Fruit fly (Drosophila melanogaster) whole organism, embryonic: ENCODE measurements around the gene mad2.

Experiments
- ATbp ChIP-seq: fragments of 200-800 bp; sonication (Bioruptor generic); optimal IDR thresholded peaks from 2 replicates; lab custom pipeline; 2017; ENCODE audit warnings: missing biosample characterization, mild to moderate bottlenecking, missing genetic modification characterization, missing genetic modification reagents
- Asciz ChIP-seq: fragments of 200-800 bp; sonication (Bioruptor generic); optimal IDR thresholded peaks from 2 replicates; lab custom pipeline; 2017; ENCODE audit warnings: missing biosample characterization, mild to moderate bottlenecking, missing genetic modification characterization, missing genetic modification reagents
- B-H2 ChIP-seq: fragments of 200-800 bp; sonication (Bioruptor generic); optimal IDR thresholded peaks from 2 replicates; lab custom pipeline; 2018; ENCODE audit warnings: missing biosample characterization, mild to moderate bottlenecking, missing genetic modification characterization
- Bteb2 ChIP-seq: fragments of 200-800 bp; sonication (Bioruptor generic); optimal IDR thresholded peaks from 2 replicates; lab custom pipeline; 2016; ENCODE audit warnings: missing biosample characterization, missing genetic modification characterization
- CG10979 ChIP-seq: fragments of 200-800 bp; sonication (Bioruptor generic); optimal IDR thresholded peaks from 2 replicates; lab custom pipeline; 2018; ENCODE audit warnings: missing biosample characterization, mild to moderate bottlenecking, missing genetic modification characterization, moderate library complexity
- CG11560 ChIP-seq: fragments of 200-800 bp; sonication (Bioruptor generic); IDR thresholded peaks from 3 replicates; pipeline ENCODE4 v1.3.6; 2022; ENCODE audit warnings: missing biosample characterization, missing genetic modification characterization
- CG12155 ChIP-seq: fragments of 200-800 bp; sonication (Bioruptor generic); optimal IDR thresholded peaks from 3 replicates; lab custom pipeline; 2016; ENCODE audit warnings: missing biosample characterization, missing genetic modification characterization
- CG13894 ChIP-seq: fragments of 200-800 bp; sonication (Bioruptor generic); optimal IDR thresholded peaks from 3 replicates; lab custom pipeline; 2018; ENCODE audit warnings: missing biosample characterization, mild to moderate bottlenecking, missing genetic modification characterization, moderate library complexity
- CG14050 ChIP-seq: fragments of 200-800 bp; sonication (Bioruptor generic); IDR thresholded peaks from 3 replicates; pipeline ENCODE4 v1.3.6; 2022; ENCODE audit warnings: missing biosample characterization, missing genetic modification characterization
- CG15696 ChIP-seq: fragments of 200-800 bp; sonication (Bioruptor generic); optimal IDR thresholded peaks from 2 replicates; lab custom pipeline; 2019; ENCODE audit warnings: missing biosample characterization, mild to moderate bottlenecking, missing genetic modification characterization, moderate library complexity
- CG17385 ChIP-seq: fragments of 200-800 bp; sonication (Bioruptor generic); optimal IDR thresholded peaks from 3 replicates; lab custom pipeline; 2018; ENCODE audit warnings: missing biosample characterization, mild to moderate bottlenecking, missing genetic modification characterization
- CG30431 ChIP-seq: fragments of 200-800 bp; sonication (Bioruptor generic); optimal IDR thresholded peaks from 2 replicates; lab custom pipeline; 2017; ENCODE audit warnings: missing biosample characterization, missing genetic modification characterization
- CG3065 ChIP-seq: fragments of 200-800 bp; sonication (Bioruptor generic); optimal IDR thresholded peaks from 2 replicates; lab custom pipeline; 2016; ENCODE audit warnings: missing biosample characterization, missing genetic modification characterization
- CG31441 ChIP-seq: fragments of 200-800 bp; sonication (Bioruptor generic); IDR thresholded peaks from 2 replicates; pipeline ENCODE4 v1.3.6; 2022; ENCODE audit warnings: missing biosample characterization, missing genetic modification characterization
- CG6813 ChIP-seq: fragments of 200-800 bp; sonication (Bioruptor generic); optimal IDR thresholded peaks from 2 replicates; lab custom pipeline; 2017; ENCODE audit warnings: missing biosample characterization, missing genetic modification characterization, mild to moderate bottlenecking, moderate library complexity, missing genetic modification reagents
- CG9437 ChIP-seq: fragments of 200-800 bp; sonication (Bioruptor generic); optimal IDR thresholded peaks from 2 replicates; lab custom pipeline; 2018; ENCODE audit warnings: missing biosample characterization, mild to moderate bottlenecking, missing genetic modification characterization
- CG9727 ChIP-seq: fragments of 200-800 bp; sonication (Bioruptor generic); optimal IDR thresholded peaks from 3 replicates; lab custom pipeline; 2017; ENCODE audit warnings: missing biosample characterization, mild to moderate bottlenecking, missing genetic modification characterization
- Elba2 ChIP-seq: fragments of 200-800 bp; sonication (Bioruptor generic); optimal IDR thresholded peaks from 3 replicates; lab custom pipeline; 2016; ENCODE audit warnings: missing biosample characterization, missing genetic modification characterization
- HmgZ ChIP-seq: fragments of 200-800 bp; sonication (Bioruptor generic); optimal IDR thresholded peaks from 2 replicates; lab custom pipeline; 2018; ENCODE audit warnings: missing biosample characterization, mild to moderate bottlenecking, missing genetic modification characterization
- Mrtf ChIP-seq: fragments of 200-800 bp; sonication (Bioruptor generic); IDR thresholded peaks from 3 replicates; pipeline ENCODE4 v1.3.6; 2022; ENCODE audit warnings: missing biosample characterization, missing genetic modification characterization
- Nf-YA ChIP-seq: fragments of 200-800 bp; sonication (Bioruptor generic); IDR thresholded peaks from 2 replicates; pipeline ENCODE4 v1.3.6; 2022; ENCODE audit warnings: missing biosample characterization, missing genetic modification characterization
- Scr ChIP-seq: fragments of 200-800 bp; sonication (Bioruptor generic); IDR thresholded peaks from 2 replicates; pipeline ENCODE4 v1.3.6; 2022; ENCODE audit warnings: missing biosample characterization, missing genetic modification characterization; ENCODE audit not compliant: partially characterized antibody
- bowl ChIP-seq: fragments of 200-800 bp; sonication (Bioruptor generic); IDR thresholded peaks from 2 replicates; pipeline ENCODE4 v1.3.6; 2022; ENCODE audit warnings: missing biosample characterization, missing genetic modification characterization
- caup ChIP-seq: fragments of 200-800 bp; sonication (Bioruptor generic); optimal IDR thresholded peaks from 3 replicates; lab custom pipeline; 2017; ENCODE audit warnings: missing biosample characterization, mild to moderate bottlenecking, missing genetic modification characterization, moderate library complexity; ENCODE audit not compliant: severe bottlenecking
- chinmo ChIP-seq: fragments of 200-800 bp; sonication (Bioruptor generic); IDR thresholded peaks from 4 replicates; pipeline ENCODE4 v1.3.6; 2022; ENCODE audit warnings: missing biosample characterization, missing genetic modification characterization; ENCODE audit not compliant: partially characterized antibody
- ci ChIP-seq: fragments of 200-800 bp; sonication (Bioruptor generic); IDR thresholded peaks from 3 replicates; pipeline ENCODE4 v1.3.6; 2022; ENCODE audit warnings: missing biosample characterization, missing genetic modification characterization
- disco-r ChIP-seq: fragments of 200-800 bp; sonication (Bioruptor generic); optimal IDR thresholded peaks from 2 replicates; lab custom pipeline; 2016; ENCODE audit warnings: missing biosample characterization, missing genetic modification characterization
- dm ChIP-seq: fragments of 200-800 bp; sonication (Bioruptor generic); optimal IDR thresholded peaks from 3 replicates; lab custom pipeline; 2016; ENCODE audit warnings: missing biosample characterization, missing genetic modification characterization
- fd102C ChIP-seq: fragments of 200-800 bp; sonication (Bioruptor generic); optimal IDR thresholded peaks from 2 replicates; lab custom pipeline; 2018; ENCODE audit warnings: missing biosample characterization, mild to moderate bottlenecking, missing genetic modification characterization, moderate library complexity
- gt ChIP-seq: fragments of 200-800 bp; sonication (Bioruptor generic); IDR thresholded peaks from 2 replicates; pipeline ENCODE4 v1.3.6; 2022; ENCODE audit warnings: missing biosample characterization, missing genetic modification characterization
- ham ChIP-seq: fragments of 200-800 bp; sonication (Bioruptor generic); IDR thresholded peaks from 2 replicates; pipeline ENCODE4 v1.3.6; 2022; ENCODE audit warnings: missing biosample characterization, missing genetic modification characterization
- hkb ChIP-seq, 2 experiments: fragments of 200-800 bp in 1 of 2; fragments of >200 bp in 1 of 2; sonication (Bioruptor generic) in 1 of 2; IDR thresholded peaks in 1 of 2; optimal IDR thresholded peaks in 1 of 2; 2 replicates each; pipeline versions ENCODE4 v1.3.6 to Lab custom; 2017 to 2022; ENCODE audit warnings: missing biosample characterization in 1 of 2, missing genetic modification characterization in 1 of 2
- ind ChIP-seq: fragments of 200-800 bp; sonication (Bioruptor generic); optimal IDR thresholded peaks from 3 replicates; lab custom pipeline; 2016; ENCODE audit warnings: missing biosample characterization, missing genetic modification characterization
- jigr1 ChIP-seq: fragments of 200-800 bp; sonication (Bioruptor generic); IDR thresholded peaks from 3 replicates; pipeline ENCODE4 v1.3.6; 2022; ENCODE audit warnings: missing biosample characterization, missing genetic modification characterization
- jing ChIP-seq: fragments of 200-800 bp; sonication (Bioruptor generic); optimal IDR thresholded peaks from 2 replicates; lab custom pipeline; 2018; ENCODE audit warnings: missing biosample characterization, mild to moderate bottlenecking, missing genetic modification characterization
- kay ChIP-seq: fragments of 200-800 bp; sonication (Bioruptor generic); optimal IDR thresholded peaks from 2 replicates; lab custom pipeline; 2016; ENCODE audit warnings: missing biosample characterization, missing genetic modification characterization
- klu ChIP-seq: fragments of 200-800 bp; sonication (Bioruptor generic); IDR thresholded peaks from 2 replicates; pipeline ENCODE4 v1.3.6; 2022; ENCODE audit warnings: missing biosample characterization, missing genetic modification characterization
- nerfin-1 ChIP-seq: fragments of 200-800 bp; sonication (Bioruptor generic); optimal IDR thresholded peaks from 3 replicates; lab custom pipeline; 2019; ENCODE audit warnings: missing biosample characterization, mild to moderate bottlenecking, missing genetic modification characterization, moderate library complexity
- nom ChIP-seq: fragments of 200-800 bp; sonication (Bioruptor generic); optimal IDR thresholded peaks from 2 replicates; lab custom pipeline; 2017; ENCODE audit warnings: missing biosample characterization, missing genetic modification characterization, mild to moderate bottlenecking, moderate library complexity, missing genetic modification reagents
- peb ChIP-seq: fragments of 200-800 bp; sonication (Bioruptor generic); IDR thresholded peaks from 2 replicates; pipeline ENCODE4 v1.3.6; 2022; ENCODE audit warnings: missing biosample characterization, missing genetic modification characterization
- pfk ChIP-seq: fragments of 200-800 bp; sonication (Bioruptor generic); optimal IDR thresholded peaks from 2 replicates; lab custom pipeline; 2018; ENCODE audit warnings: missing biosample characterization, mild to moderate bottlenecking, missing genetic modification characterization, moderate library complexity
- pzg ChIP-seq: fragments of 200-800 bp; sonication (Bioruptor generic); optimal IDR thresholded peaks from 3 replicates; lab custom pipeline; 2018; ENCODE audit warnings: missing biosample characterization, mild to moderate bottlenecking, missing genetic modification characterization, moderate library complexity
- sima ChIP-seq: fragments of 200-800 bp; sonication (Bioruptor generic); optimal IDR thresholded peaks from 2 replicates; lab custom pipeline; 2016; ENCODE audit warnings: missing biosample characterization, missing genetic modification characterization
- sisA ChIP-seq: fragments of 200-800 bp; sonication (Bioruptor generic); IDR thresholded peaks from 2 replicates; pipeline ENCODE4 v1.3.6; 2022; ENCODE audit warnings: missing biosample characterization, missing genetic modification characterization
- sna ChIP-seq: fragments of 200-800 bp; sonication (Bioruptor generic); IDR thresholded peaks from 2 replicates; pipeline ENCODE4 v1.3.6; 2022; ENCODE audit warnings: missing biosample characterization, missing genetic modification characterization; ENCODE audit not compliant: partially characterized antibody
- sr ChIP-seq: fragments of 200-800 bp; sonication (Bioruptor generic); IDR thresholded peaks from 3 replicates; pipeline ENCODE4 v1.3.6; 2022; ENCODE audit warnings: missing biosample characterization, missing genetic modification characterization
- tin ChIP-seq: fragments of 200-800 bp; sonication (Bioruptor generic); optimal IDR thresholded peaks from 3 replicates; lab custom pipeline; 2016; ENCODE audit warnings: missing biosample characterization, missing genetic modification characterization
- tio ChIP-seq: fragments of 200-800 bp; sonication (Bioruptor generic); optimal IDR thresholded peaks from 2 replicates; lab custom pipeline; 2017; ENCODE audit warnings: missing biosample characterization, missing genetic modification characterization, inconsistent platforms
- twi ChIP-seq: fragments of 200-800 bp; optimal IDR thresholded peaks from 2 replicates; lab custom pipeline; 2019; ENCODE audit warnings: missing biosample characterization, mild to moderate bottlenecking, missing genetic modification characterization, moderate library complexity
- vfl ChIP-seq: fragments of 200-800 bp; sonication (Bioruptor generic); optimal IDR thresholded peaks from 2 replicates; lab custom pipeline; 2016; ENCODE audit warnings: missing biosample characterization, missing genetic modification characterization
- wor ChIP-seq: fragments of 200-800 bp; sonication (Bioruptor generic); IDR thresholded peaks from 2 replicates; pipeline ENCODE4 v1.3.6; 2022; ENCODE audit warnings: missing biosample characterization, missing genetic modification characterization
- yki ChIP-seq: fragments of >200 bp; optimal IDR thresholded peaks from 3 replicates; lab custom pipeline; 2018

mad2 gene

dm6 chr3L:5813016-5813415 is at the start of gene mad2 (continued):
- TF ChIP-seq caup: no peak
- no peak for TF ChIP-seq yki
- no peak for TF ChIP-seq CG10979 (tag; lab: Kevin White, UChicago)
- peak; percentile 85; the same call in 2 of the 3 replicates for TF ChIP-seq CG11560 (tag; lab: Robert Waterston, UW)
- no peak for TF ChIP-seq wor (GFP tag; lab: Robert Waterston, UW)
- no peak for TF ChIP-seq tio (GFP tag; lab: Kevin White, UChicago)
- no peak for TF ChIP-seq jing (GFP tag; lab: Kevin White, UChicago)
- TF ChIP-seq vfl: no peak
- TF ChIP-seq CG14050 (GFP tag; lab: Robert Waterston, UW): no peak
- TF ChIP-seq dm: no peak
- TF ChIP-seq CG3065 (GFP tag; lab: Kevin White, UChicago): no peak
- peak; percentile 45 for TF ChIP-seq B-H2 (GFP tag; lab: Kevin White, UChicago)
- no peak for TF ChIP-seq ham (GFP tag; lab: Robert Waterston, UW)
- TF ChIP-seq CG6813 (GFP tag; lab: Kevin White, UChicago): no peak
- no peak for TF ChIP-seq jigr1 (GFP tag; lab: Robert Waterston, UW)
- no peak for TF ChIP-seq ci (GFP tag; lab: Robert Waterston, UW)
- TF ChIP-seq gt: no peak
- TF ChIP-seq sr: no peak
- TF ChIP-seq kay: no peak
- TF ChIP-seq pfk: no peak
- no peak for TF ChIP-seq chinmo (GFP tag; lab: Robert Waterston, UW)
- no peak for TF ChIP-seq ind (GFP tag; lab: Kevin White, UChicago)
- TF ChIP-seq ATbp (GFP tag; lab: Kevin White, UChicago): no peak
- no peak for TF ChIP-seq klu (GFP tag; lab: Robert Waterston, UW)
- no peak for TF ChIP-seq fd102C (GFP tag; lab: Kevin White, UChicago)
- TF ChIP-seq CG30431 (GFP tag; lab: Kevin White, UChicago): no peak
- TF ChIP-seq pzg (GFP tag; lab: Kevin White, UChicago): peak; percentile 98
- TF ChIP-seq CG9727 (GFP tag; lab: Kevin White, UChicago): no peak
- TF ChIP-seq Bteb2 (GFP tag; lab: Kevin White, UChicago): no peak
- TF ChIP-seq Scr (GFP tag; lab: Robert Waterston, UW): peak; percentile 62
- no peak for TF ChIP-seq CG17385 (GFP tag; lab: Kevin White, UChicago)
- TF ChIP-seq CG31441: no peak
- TF ChIP-seq CG9437 (GFP tag; lab: Kevin White, UChicago): no peak
- TF ChIP-seq CG15696 (tag; lab: Kevin White, UChicago): no peak
- TF ChIP-seq nom (GFP tag; lab: Kevin White, UChicago): no peak
- no peak for TF ChIP-seq tin (GFP tag; lab: Kevin White, UChicago)
- TF ChIP-seq Mrtf: no peak
- TF ChIP-seq hkb (optimal IDR thresholded peaks at IDR 0.05; lab: Kevin White, UChicago): peak; percentile 72
- no peak for TF ChIP-seq hkb (GFP tag; IDR thresholded peaks at IDR 0.05; lab: Robert Waterston, UW)
- no peak for TF ChIP-seq Elba2 (GFP tag; lab: Kevin White, UChicago)
- no peak for TF ChIP-seq nerfin-1 (tag; lab: Kevin White, UChicago)
- no peak for TF ChIP-seq bowl (GFP tag; lab: Robert Waterston, UW)
- no peak for TF ChIP-seq Nf-YA (GFP tag; lab: Robert Waterston, UW)
- TF ChIP-seq peb (GFP tag; lab: Robert Waterston, UW): no peak
- peak; percentile 40 for TF ChIP-seq CG13894 (tag; lab: Kevin White, UChicago)
- peak; percentile 87 for TF ChIP-seq HmgZ (tag; lab: Kevin White, UChicago)
- no peak for TF ChIP-seq Asciz (GFP tag; lab: Kevin White, UChicago)
- TF ChIP-seq sima: no peak
- TF ChIP-seq disco-r (GFP tag; lab: Kevin White, UChicago): no peak
- peak; percentile 53; the same call in 1 of the 2 replicates for TF ChIP-seq sna (GFP tag; lab: Robert Waterston, UW)
- no peak for TF ChIP-seq twi
- peak; percentile 52 for TF ChIP-seq CG12155 (GFP tag; lab: Kevin White, UChicago)
- TF ChIP-seq sisA (GFP tag; lab: Robert Waterston, UW): no peak
